Fruit fly (Drosophila melanogaster): ENCODE measurements around the gene myd.

Gene myd

DNA sequence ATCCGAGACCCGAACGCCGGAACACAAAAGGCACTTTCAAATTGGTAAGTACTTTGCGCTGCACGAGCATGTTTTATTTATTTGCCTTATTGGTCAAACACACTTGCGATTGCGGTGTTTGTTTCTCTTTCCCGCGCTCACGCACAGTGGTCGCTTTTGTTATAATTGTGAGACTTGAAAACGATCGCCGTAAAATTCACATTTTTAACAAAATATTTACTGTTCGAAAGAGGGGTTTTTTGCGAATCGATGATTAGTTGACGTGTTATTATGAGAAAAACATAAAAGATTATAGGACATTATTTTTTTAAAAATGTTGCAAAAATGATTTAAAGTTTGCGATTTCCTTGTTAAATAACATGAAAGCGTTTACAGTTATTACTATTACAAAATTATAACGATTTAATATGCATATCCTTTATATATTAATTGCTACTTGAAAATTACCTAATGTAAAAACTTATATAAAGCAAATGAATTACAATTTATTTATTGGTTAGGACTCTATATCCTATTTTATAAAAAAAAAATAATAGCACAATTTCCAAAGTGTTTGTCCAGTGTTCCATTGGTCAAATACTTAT, 15.5 kb upstream of the myd start (continued):
- TF ChIP-seq E2f1 (GFP tag; IDR thresholded peaks at IDR 0.05) (peak; percentile 52), CG9215 (GFP tag; IDR thresholded peaks at IDR 0.05) (no peak), CG34224 (GFP tag; IDR thresholded peaks at IDR 0.05; ENCODE audit: partially characterized antibody) (no peak), rib (GFP tag; IDR thresholded peaks at IDR 0.05) (no peak), fd64A (GFP tag; optimal IDR thresholded peaks at IDR 0.05) (peak; percentile 27), CG4820 (GFP tag; optimal IDR thresholded peaks at IDR 0.05) (no peak), CG15514 (GFP tag; optimal IDR thresholded peaks at IDR 0.05) (peak; percentile 24), CG42726 (GFP tag; IDR thresholded peaks at IDR 0.05; ENCODE audit: partially characterized antibody) (no peak), CkIIα-i1 (GFP tag; IDR thresholded peaks at IDR 0.05) (no peak), Bdp1 (GFP tag; optimal IDR thresholded peaks at IDR 0.05) (peak; percentile 42), insv (GFP tag; optimal IDR thresholded peaks at IDR 0.05) (no peak), CG2199 (GFP tag; IDR thresholded peaks at IDR 0.05) (no peak), bbx (GFP tag; IDR thresholded peaks at IDR 0.05; ENCODE audit: partially characterized antibody) (no peak), Drgx (GFP tag; IDR thresholded peaks at IDR 0.05) (peak; percentile 43; the same call in 1 of the 2 replicates), Hey (tag; optimal IDR thresholded peaks at IDR 0.05) (peak; percentile 38), CoRest (tag; optimal IDR thresholded peaks at IDR 0.05) (peak; percentile 59), H15 (GFP tag; IDR thresholded peaks at IDR 0.05) (0 out of 3 replicates have a peak, but pooled peaks have one; percentile 54), CG16815 (GFP tag; optimal IDR thresholded peaks at IDR 0.05) (peak; percentile 38), Hsf (GFP tag; optimal IDR thresholded peaks at IDR 0.05) (peak; percentile 34), CG2129 (GFP tag; IDR thresholded peaks at IDR 0.05; ENCODE audit: partially characterized antibody) (no peak), CG8290 (GFP tag; optimal IDR thresholded peaks at IDR 0.05) (no peak), CG8290 (tag; optimal IDR thresholded peaks at IDR 0.05) (no peak), Lhr (GFP tag; optimal IDR thresholded peaks at IDR 0.05) (no peak), Ets65A (GFP tag) (peak; percentile 92), otp (GFP tag; IDR thresholded peaks at IDR 0.05) (peak; percentile 46; the same call in 2 of the 3 replicates), CG31224 (GFP tag; IDR thresholded peaks at IDR 0.05) (no peak), br (optimal IDR thresholded peaks at IDR 0.05) (no peak), tio (GFP tag; optimal IDR thresholded peaks at IDR 0.05) (peak; percentile 51), Chrac-16 (GFP tag; optimal IDR thresholded peaks at IDR 0.05) (peak; percentile 51), CG17829 (tag; optimal IDR thresholded peaks at IDR 0.05) (peak; percentile 9), bcd (GFP tag; optimal IDR thresholded peaks at IDR 0.05) (peak; percentile 36), Gug (GFP tag; IDR thresholded peaks at IDR 0.05) (peak; percentile 39; the same call in 2 of the 4 replicates), lmd (GFP tag; IDR thresholded peaks at IDR 0.05) (0 out of 2 replicates have a peak, but pooled peaks have one; percentile 36), org-1 (GFP tag; optimal IDR thresholded peaks at IDR 0.05) (no peak), CG6765 (GFP tag; optimal IDR thresholded peaks at IDR 0.05) (no peak), CG12744 (GFP tag; optimal IDR thresholded peaks at IDR 0.05) (peak; percentile 47), h (optimal IDR thresholded peaks at IDR 0.05) (no peak), Med (GFP tag) (peak; percentile 84), Dip3 (GFP tag; optimal IDR thresholded peaks at IDR 0.05) (peak; percentile 37), CHES-1-like (GFP tag; optimal IDR thresholded peaks at IDR 0.05) (no peak), lab (GFP tag; optimal IDR thresholded peaks at IDR 0.05) (peak; percentile 57), ind (GFP tag; optimal IDR thresholded peaks at IDR 0.05) (peak; percentile 26), CG8924 (tag; optimal IDR thresholded peaks at IDR 0.05) (peak; percentile 63), sim (GFP tag; IDR thresholded peaks at IDR 0.05) (no peak), CG5953 (GFP tag; IDR thresholded peaks at IDR 0.05) (peak; percentile 49; the same call in 1 of the 2 replicates), dmrt99B (tag; optimal IDR thresholded peaks at IDR 0.05) (peak; percentile 62), CG10267 (tag; optimal IDR thresholded peaks at IDR 0.05) (peak; percentile 8), fu2 (GFP tag; optimal IDR thresholded peaks at IDR 0.05) (peak; percentile 18), hkb (optimal IDR thresholded peaks at IDR 0.05) (no peak), hkb (GFP tag; IDR thresholded peaks at IDR 0.05) (0 out of 2 replicates have a peak, but pooled peaks have one; percentile 36), PHDP (tag; optimal IDR thresholded peaks at IDR 0.05) (peak; percentile 35), Mad (GFP tag; optimal IDR thresholded peaks at IDR 0.05) (peak; percentile 58)
